Worm (Caenorhabditis elegans): ENCODE results near the gene lap-2.

lap-2 gene

ce11 chrV:13085917-13086552 is 42.5 kb downstream of the lap-2 start:
- TF ChIP-seq chd-7 (tag; optimal IDR thresholded peaks at IDR 0.05) (no peak), dpl-1 (GFP tag; optimal IDR thresholded peaks at IDR 0.05) (no peak), ama-1 (optimal IDR thresholded peaks at IDR 0.05) (peak; percentile 46), ama-1 (GFP tag; optimal IDR thresholded peaks at IDR 0.05) (no peak), F52B5.7 (tag; optimal IDR thresholded peaks at IDR 0.05) (peak; percentile 4), tbp1 (GFP tag; optimal IDR thresholded peaks at IDR 0.05) (peak; percentile 36), zfh-2 (GFP tag; conservative IDR thresholded peaks at IDR 0.05) (peak; percentile 90), F33H1.4 (GFP tag; IDR thresholded peaks at IDR 0.05) (no peak), ztf-22 (GFP tag; optimal IDR thresholded peaks at IDR 0.05) (no peak), egl-44 (GFP tag; IDR thresholded peaks at IDR 0.05) (no peak), akir-1 (GFP tag; optimal IDR thresholded peaks at IDR 0.05) (no peak), Y53G8AR.9 (GFP tag; conservative IDR thresholded peaks at IDR 0.05) (no peak), hlh-12 (tag; optimal IDR thresholded peaks at IDR 0.05) (no peak), ceh-40 (GFP tag; IDR thresholded peaks at IDR 0.05) (no peak), ztf-6 (GFP tag; IDR thresholded peaks at IDR 0.05) (no peak), hrde-1 (tag; optimal IDR thresholded peaks at IDR 0.05; ENCODE audit: borderline replicate concordance) (no peak), F49E8.2 (tag; optimal IDR thresholded peaks at IDR 0.05; ENCODE audit: insufficient read depth) (no peak), xnd-1 (tag; optimal IDR thresholded peaks at IDR 0.05) (no peak), T26A5.8 (tag; optimal IDR thresholded peaks at IDR 0.05) (no peak), nhr-90 (tag; optimal IDR thresholded peaks at IDR 0.05) (peak; percentile 5), egrh-3 (GFP tag; IDR thresholded peaks at IDR 0.05) (peak; percentile 54; the same call in 1 of the 2 replicates), repo-1 (tag; optimal IDR thresholded peaks at IDR 0.05) (no peak), let-526 (GFP tag; IDR thresholded peaks at IDR 0.05) (no peak), Y95B8A.8 (GFP tag; IDR thresholded peaks at IDR 0.05) (no peak), fkh-3 (tag; optimal IDR thresholded peaks at IDR 0.05) (no peak), mcd-1 (GFP tag; IDR thresholded peaks at IDR 0.05) (peak; percentile 45; the same call in 1 of the 2 replicates), nhr-120 (GFP tag; IDR thresholded peaks at IDR 0.05) (no peak), dpff-1 (tag; optimal IDR thresholded peaks at IDR 0.05) (no peak), madf-3 (GFP tag; IDR thresholded peaks at IDR 0.05) (no peak), nhr-27 (tag; optimal IDR thresholded peaks at IDR 0.05) (no peak), nhr-179 (tag; optimal IDR thresholded peaks at IDR 0.05) (no peak), zim-3 (tag; optimal IDR thresholded peaks at IDR 0.05) (peak; percentile 45), madf-10 (tag; optimal IDR thresholded peaks at IDR 0.05) (peak; percentile 46), ccch-3 (GFP tag; optimal IDR thresholded peaks at IDR 0.05) (no peak), lin-40 (tag; optimal IDR thresholded peaks at IDR 0.05) (no peak), him-1 (tag; optimal IDR thresholded peaks at IDR 0.05) (no peak), rcor-1 (GFP tag; IDR thresholded peaks at IDR 0.05) (no peak), lin-54 (GFP tag; optimal IDR thresholded peaks at IDR 0.05) (no peak), B0261.1 (tag; optimal IDR thresholded peaks at IDR 0.05) (no peak), rpc-1 (optimal IDR thresholded peaks at IDR 0.05) (no peak), rpc-1 (tag; optimal IDR thresholded peaks at IDR 0.05) (no peak), ztf-28 (GFP tag; IDR thresholded peaks at IDR 0.05) (no peak), nfyb-1 (GFP tag; IDR thresholded peaks at IDR 0.05) (no peak), cebp-1 (GFP tag; IDR thresholded peaks at IDR 0.05) (no peak), cebp-1 (tag; optimal IDR thresholded peaks at IDR 0.05) (peak; percentile 61), atf-7 (tag; optimal IDR thresholded peaks at IDR 0.05) (no peak), ZK185.1 (tag; optimal IDR thresholded peaks at IDR 0.05; ENCODE audit: poor library complexity, severe bottlenecking) (no peak), pbrm-1 (GFP tag; IDR thresholded peaks at IDR 0.05) (no peak), B0035.1 (tag; optimal IDR thresholded peaks at IDR 0.05) (no peak), B0019.2 (GFP tag; conservative IDR thresholded peaks at IDR 0.05) (no peak)

Measured in whole organism, young adult.